Worm (Caenorhabditis elegans) whole organism, L1 larva: Measurements from ENCODE around the gene T24H10.4.

Source experiments
- C04F5.9 ChIP-seq: sonication (generic microtip); optimal IDR thresholded peaks from 2 replicates; lab custom pipeline; 2016; ENCODE audit warnings: missing genetic modification characterization, missing compliant biosample characterization
- C34B4.2 ChIP-seq: sonication (generic microtip); optimal IDR thresholded peaks from 2 replicates; lab custom pipeline; 2017; ENCODE audit warnings: mild to moderate bottlenecking, missing genetic modification characterization, missing compliant biosample characterization
- F16B12.6 ChIP-seq: fragments of 150-350 bp; optimal IDR thresholded peaks from 2 replicates; lab custom pipeline; 2014; ENCODE audit warnings: missing biosample characterization, missing genetic modification characterization
- Y116A8C.19 ChIP-seq: sonication (generic microtip); optimal IDR thresholded peaks from 2 replicates; lab custom pipeline; 2016; ENCODE audit warnings: missing compliant biosample characterization, missing genetic modification characterization, borderline replicate concordance
- aha-1 ChIP-seq: fragments of 150-350 bp; optimal IDR thresholded peaks from 2 replicates; lab custom pipeline; 2014; ENCODE audit warnings: missing biosample characterization, missing genetic modification characterization
- alr-1 ChIP-seq: fragments of 200-800 bp; sonication (Bioruptor generic); optimal IDR thresholded peaks from 2 replicates; lab custom pipeline; 2018; ENCODE audit warnings: borderline replicate concordance, mild to moderate bottlenecking, missing genetic modification characterization, missing compliant biosample characterization
- aly-2 ChIP-seq: fragments of 150-350 bp; optimal IDR thresholded peaks from 2 replicates; lab custom pipeline; 2014; ENCODE audit warnings: missing biosample characterization, missing genetic modification characterization
- blmp-1 ChIP-seq: fragments of 150-350 bp; optimal IDR thresholded peaks from 2 replicates; lab custom pipeline; 2014; ENCODE audit warnings: missing biosample characterization, missing genetic modification characterization
- ceh-82 ChIP-seq, 3 experiments: fragments of 150-350 bp in 1 of 3; sonication (generic microtip) in 2 of 3; optimal IDR thresholded peaks; 2 replicates each; lab custom pipeline; 2014 to 2017; ENCODE audit warnings: missing biosample characterization in 3 of 3, missing genetic modification characterization in 3 of 3
- dpl-1 ChIP-seq, 3 experiments: fragments of 150-350 bp in 2 of 3; sonication (generic microtip) in 1 of 3; optimal IDR thresholded peaks; 2 replicates each; lab custom pipeline; 2014 to 2017; ENCODE audit warnings: missing biosample characterization in 3 of 3, missing genetic modification characterization in 3 of 3, missing genetic modification reagents in 3 of 3
- dsc-1 ChIP-seq: sonication (generic microtip); optimal IDR thresholded peaks from 2 replicates; lab custom pipeline; 2016; ENCODE audit warnings: mild to moderate bottlenecking, missing genetic modification characterization, missing compliant biosample characterization
- efl-3 ChIP-seq: fragments of 200-800 bp; sonication (Bioruptor generic); optimal IDR thresholded peaks from 2 replicates; lab custom pipeline; 2018; ENCODE audit warnings: mild to moderate bottlenecking, missing genetic modification characterization, missing compliant biosample characterization
- egl-13 ChIP-seq: sonication (generic microtip); optimal IDR thresholded peaks from 2 replicates; lab custom pipeline; 2016; ENCODE audit warnings: missing genotype, missing genetic modification reagents, missing genetic modification characterization, missing compliant biosample characterization
- egl-27 ChIP-seq, 2 experiments: fragments of 150-350 bp in 1 of 2; sonication (generic microtip); optimal IDR thresholded peaks; 3 replicates each; lab custom pipeline; 2017 to 2018; ENCODE audit warnings: missing biosample characterization in 2 of 2, missing genetic modification characterization in 2 of 2, missing genetic modification reagents in 2 of 2
- elt-2 ChIP-seq: sonication (generic microtip); optimal IDR thresholded peaks from 2 replicates; lab custom pipeline; 2016; ENCODE audit warnings: missing genetic modification characterization, mild to moderate bottlenecking, inconsistent platforms, missing compliant biosample characterization, missing genetic modification reagents
- elt-3 ChIP-seq, 6 experiments: fragments of 150-350 bp in 1 of 6; sonication (generic microtip); optimal IDR thresholded peaks; 2 replicates each; lab custom pipeline; 2017 to 2018; ENCODE audit warnings: missing biosample characterization in 6 of 6, missing genetic modification characterization in 6 of 6, inconsistent platforms in 1 of 6
- ets-5 ChIP-seq: fragments of 200-800 bp; sonication (Bioruptor generic); IDR thresholded peaks from 2 replicates; pipeline ENCODE4 v1.3.6; 2022; ENCODE audit warnings: missing genetic modification characterization, missing compliant biosample characterization
- fkh-10 ChIP-seq: sonication (generic microtip); optimal IDR thresholded peaks from 2 replicates; lab custom pipeline; 2017; ENCODE audit warnings: missing biosample characterization, missing genetic modification reagents, missing genetic modification characterization
- fkh-4 ChIP-seq: sonication (generic microtip); optimal IDR thresholded peaks from 2 replicates; lab custom pipeline; 2016; ENCODE audit warnings: missing compliant biosample characterization, missing genetic modification characterization, borderline replicate concordance
- fkh-8 ChIP-seq: sonication (generic microtip); optimal IDR thresholded peaks from 2 replicates; lab custom pipeline; 2016; ENCODE audit warnings: mild to moderate bottlenecking, missing genetic modification characterization, missing compliant biosample characterization
- hlh-17 ChIP-seq: fragments of 200-800 bp; sonication (Bioruptor generic); optimal IDR thresholded peaks from 2 replicates; lab custom pipeline; 2018; ENCODE audit warnings: missing genetic modification characterization, mild to moderate bottlenecking, missing compliant biosample characterization, moderate library complexity, borderline replicate concordance
- hlh-4 ChIP-seq: sonication (generic microtip); optimal IDR thresholded peaks from 2 replicates; lab custom pipeline; 2016; ENCODE audit warnings: mild to moderate bottlenecking, missing genetic modification characterization, missing compliant biosample characterization
- irx-1 ChIP-seq: sonication (generic microtip); optimal IDR thresholded peaks from 2 replicates; lab custom pipeline; 2016; ENCODE audit warnings: missing genetic modification characterization, missing compliant biosample characterization
- jun-1 ChIP-seq: fragments of 150-350 bp; optimal IDR thresholded peaks from 2 replicates; lab custom pipeline; 2014; ENCODE audit warnings: missing biosample characterization, missing genetic modification reagents, missing genetic modification characterization
- lin-14 ChIP-seq: fragments of 200-800 bp; sonication (Bioruptor generic); optimal IDR thresholded peaks from 2 replicates; lab custom pipeline; 2018; ENCODE audit warnings: mild to moderate bottlenecking, missing genetic modification characterization, moderate library complexity, missing compliant biosample characterization
- lin-35 ChIP-seq, 2 experiments: fragments of 150-350 bp; optimal IDR thresholded peaks; 2 replicates each; lab custom pipeline; 2014; ENCODE audit warnings: missing biosample characterization in 2 of 2, missing genetic modification characterization in 2 of 2, missing genetic modification reagents in 2 of 2
- lin-39 ChIP-seq: fragments of 150-350 bp; optimal IDR thresholded peaks from 2 replicates; lab custom pipeline; 2014; ENCODE audit warnings: missing biosample characterization, missing genetic modification reagents, missing genetic modification characterization
- lsy-2 ChIP-seq, 2 experiments: fragments of 150-350 bp; optimal IDR thresholded peaks; 2 replicates each; lab custom pipeline; 2014; ENCODE audit warnings: missing biosample characterization in 2 of 2, missing genetic modification characterization in 2 of 2
- mab-9 ChIP-seq: fragments of 200-800 bp; sonication (Bioruptor generic); IDR thresholded peaks from 2 replicates; pipeline ENCODE4 v1.3.6; 2022; ENCODE audit warnings: missing genetic modification reagents, missing genetic modification characterization, missing compliant biosample characterization
- nhr-11 ChIP-seq: fragments of 150-350 bp; optimal IDR thresholded peaks from 2 replicates; lab custom pipeline; 2014; ENCODE audit warnings: missing biosample characterization, missing genetic modification characterization
- nhr-12 ChIP-seq: sonication (generic microtip); optimal IDR thresholded peaks from 2 replicates; lab custom pipeline; 2017; ENCODE audit warnings: missing biosample characterization, missing genetic modification characterization
- nhr-19 ChIP-seq: fragments of 200-800 bp; sonication (Bioruptor generic); conservative IDR thresholded peaks from 2 replicates; pipeline ENCODE4 v1.3.6; 2022; ENCODE audit warnings: missing genetic modification characterization, missing compliant biosample characterization
- nhr-237 ChIP-seq: fragments of 150-350 bp; optimal IDR thresholded peaks from 2 replicates; lab custom pipeline; 2014; ENCODE audit warnings: missing biosample characterization, missing genetic modification characterization
- nhr-28 ChIP-seq: fragments of 150-350 bp; optimal IDR thresholded peaks from 2 replicates; lab custom pipeline; 2014; ENCODE audit warnings: missing biosample characterization, missing genetic modification characterization
- nhr-47 ChIP-seq: sonication (generic microtip); optimal IDR thresholded peaks from 2 replicates; lab custom pipeline; 2016; ENCODE audit warnings: mild to moderate bottlenecking, missing genetic modification characterization, moderate library complexity, missing compliant biosample characterization
- nhr-71 ChIP-seq: sonication (generic microtip); optimal IDR thresholded peaks from 2 replicates; lab custom pipeline; 2016; ENCODE audit warnings: mild to moderate bottlenecking, missing genetic modification characterization, moderate library complexity, missing compliant biosample characterization
- nhr-76 ChIP-seq: sonication (generic microtip); optimal IDR thresholded peaks from 2 replicates; lab custom pipeline; 2017; ENCODE audit warnings: missing biosample characterization, missing genetic modification characterization
- nhr-77 ChIP-seq: fragments of 150-350 bp; optimal IDR thresholded peaks from 2 replicates; lab custom pipeline; 2014; ENCODE audit warnings: missing biosample characterization, missing genetic modification characterization
- nhr-84 ChIP-seq: sonication (generic microtip); optimal IDR thresholded peaks from 2 replicates; lab custom pipeline; 2017; ENCODE audit warnings: missing biosample characterization, missing genetic modification characterization
- nhr-85 ChIP-seq: sonication (generic microtip); peaks from one replicate; lab custom pipeline; 2016; ENCODE audit warnings: missing genetic modification characterization, inconsistent platforms, missing compliant biosample characterization
- nhr-90 ChIP-seq: sonication (generic microtip); optimal IDR thresholded peaks from 2 replicates; lab custom pipeline; 2016; ENCODE audit warnings: mild to moderate bottlenecking, missing genetic modification characterization, missing compliant biosample characterization; ENCODE audit not compliant: poor library complexity
- pag-3 ChIP-seq: sonication (generic microtip); optimal IDR thresholded peaks from 2 replicates; lab custom pipeline; 2017; ENCODE audit warnings: missing genetic modification characterization, mild to moderate bottlenecking, missing compliant biosample characterization, antibody characterized with exemption, borderline replicate concordance; ENCODE audit not compliant: insufficient read depth
- pax-3 ChIP-seq: fragments of 200-800 bp; sonication (Bioruptor generic); optimal IDR thresholded peaks from 2 replicates; lab custom pipeline; 2018; ENCODE audit warnings: mild to moderate bottlenecking, missing genetic modification characterization, moderate library complexity, missing compliant biosample characterization
- pqm-1 ChIP-seq: sonication (generic microtip); optimal IDR thresholded peaks from 3 replicates; lab custom pipeline; 2017; ENCODE audit warnings: missing biosample characterization, missing genetic modification characterization
- rnt-1 ChIP-seq: sonication (generic microtip); optimal IDR thresholded peaks from 2 replicates; lab custom pipeline; 2016; ENCODE audit warnings: mild to moderate bottlenecking, missing genetic modification characterization, moderate library complexity, missing compliant biosample characterization
- skn-1 ChIP-seq: fragments of 150-350 bp; optimal IDR thresholded peaks from 2 replicates; lab custom pipeline; 2014; ENCODE audit warnings: missing biosample characterization, missing genetic modification characterization
- snpc-4 ChIP-seq: fragments of 150-350 bp; optimal IDR thresholded peaks from 2 replicates; lab custom pipeline; 2014; ENCODE audit warnings: missing biosample characterization, missing genetic modification characterization
- snu-23 ChIP-seq: sonication (generic microtip); optimal IDR thresholded peaks from 2 replicates; lab custom pipeline; 2016; ENCODE audit warnings: missing genetic modification characterization, missing compliant biosample characterization
- unc-130 ChIP-seq: fragments of 150-350 bp; optimal IDR thresholded peaks from 2 replicates; lab custom pipeline; 2017; ENCODE audit warnings: missing biosample characterization, missing genetic modification characterization, inconsistent platforms
- unc-30 ChIP-seq: sonication (generic microtip); optimal IDR thresholded peaks from 2 replicates; lab custom pipeline; 2017; ENCODE audit warnings: missing biosample characterization, missing genetic modification characterization
- unc-62 ChIP-seq: fragments of 150-350 bp; optimal IDR thresholded peaks from 2 replicates; lab custom pipeline; 2014; ENCODE audit warnings: missing biosample characterization, missing genetic modification reagents, missing genetic modification characterization
- vab-15 ChIP-seq: sonication (generic microtip); optimal IDR thresholded peaks from 2 replicates; lab custom pipeline; 2017; ENCODE audit warnings: missing genotype, mild to moderate bottlenecking, missing genetic modification characterization, missing compliant biosample characterization
- ztf-4 ChIP-seq: fragments of 150-350 bp; optimal IDR thresholded peaks from 2 replicates; lab custom pipeline; 2014; ENCODE audit warnings: missing biosample characterization, missing genetic modification characterization

T24H10.4 gene

ce11 chrII:9092910-9093309 is 16.4 kb upstream of the T24H10.4 start:
- TF ChIP-seq alr-1, result no peak
- peak; percentile 22 for TF ChIP-seq vab-15 (tag; lab: Kevin White, UChicago)
- no peak for TF ChIP-seq rnt-1 (tag; lab: Kevin White, UChicago)
- no peak for TF ChIP-seq nhr-12
- no peak for TF ChIP-seq mab-9
- peak; percentile 48 for TF ChIP-seq elt-2 (tag; lab: Kevin White, UChicago)
- no peak for TF ChIP-seq C04F5.9 (tag; lab: Kevin White, UChicago)
- TF ChIP-seq skn-1, result no peak
- no peak for TF ChIP-seq nhr-28
- no peak for TF ChIP-seq nhr-90 (tag; lab: Kevin White, UChicago)
- TF ChIP-seq elt-3 (tag; optimal IDR thresholded peaks at IDR 0.05; lab: Kevin White, UChicago), result peak in 1 of 6 experiments; percentile 18
- no peak for TF ChIP-seq hlh-17 (GFP tag; lab: Kevin White, UChicago)
- no peak for TF ChIP-seq ztf-4
- no peak for TF ChIP-seq nhr-47
- TF ChIP-seq fkh-10 (GFP tag; lab: Kevin White, UChicago), result no peak
- no peak for TF ChIP-seq ets-5 (GFP tag; lab: Robert Waterston, UW)
- TF ChIP-seq lsy-2 (tag; optimal IDR thresholded peaks at IDR 0.05; lab: Kevin White, UChicago), result no peak
- no peak for TF ChIP-seq nhr-11 (tag; lab: Kevin White, UChicago)
- TF ChIP-seq aly-2, result no peak
- no peak for TF ChIP-seq C34B4.2 (tag; lab: Kevin White, UChicago)
- no peak for TF ChIP-seq irx-1 (tag; lab: Kevin White, UChicago)
- TF ChIP-seq unc-130 (tag; lab: Kevin White, UChicago), result no peak
- TF ChIP-seq dpl-1 (GFP tag; optimal IDR thresholded peaks at IDR 0.05; lab: Kevin White, UChicago), result no peak
- no peak for TF ChIP-seq dsc-1 (tag; lab: Kevin White, UChicago)
- no peak for TF ChIP-seq nhr-19
- no peak for TF ChIP-seq aha-1
- TF ChIP-seq pax-3, result no peak
- TF ChIP-seq nhr-237 (tag; lab: Kevin White, UChicago), result no peak
- no peak for TF ChIP-seq egl-27 (tag; optimal IDR thresholded peaks at IDR 0.05; lab: Kevin White, UChicago)
- no peak for TF ChIP-seq fkh-8 (tag; lab: Kevin White, UChicago)
- TF ChIP-seq hlh-4 (tag; lab: Kevin White, UChicago), result no peak
- TF ChIP-seq pqm-1, result no peak
- no peak for TF ChIP-seq nhr-77 (tag; lab: Kevin White, UChicago)
- TF ChIP-seq nhr-84 (tag; lab: Kevin White, UChicago), result no peak
- no peak for TF ChIP-seq efl-3
- TF ChIP-seq lin-14 (GFP tag; lab: Kevin White, UChicago), result peak; percentile 22
- TF ChIP-seq F16B12.6 (tag; lab: Kevin White, UChicago), result no peak
- TF ChIP-seq lin-35 (GFP tag; optimal IDR thresholded peaks at IDR 0.05; lab: Kevin White, UChicago), result peak in 1 of 2 experiments; percentile 22
- TF ChIP-seq lin-39, result no peak
- TF ChIP-seq unc-30 (tag; lab: Kevin White, UChicago), result no peak
- no peak for TF ChIP-seq nhr-76 (tag; lab: Kevin White, UChicago)
- TF ChIP-seq snpc-4 (tag; lab: Kevin White, UChicago), result no peak
- no peak for TF ChIP-seq unc-62 (GFP tag; lab: Kevin White, UChicago)
- peak; percentile 56 for TF ChIP-seq nhr-85 (tag; lab: Kevin White, UChicago)
- no peak for TF ChIP-seq jun-1 (tag; lab: Kevin White, UChicago)
- no peak for TF ChIP-seq snu-23 (GFP tag; lab: Kevin White, UChicago)
- TF ChIP-seq ceh-82 (tag; optimal IDR thresholded peaks at IDR 0.05; lab: Kevin White, UChicago), result no peak
- no peak for TF ChIP-seq egl-13 (tag; lab: Kevin White, UChicago)
- TF ChIP-seq fkh-4 (tag; lab: Kevin White, UChicago), result no peak
- no peak for TF ChIP-seq blmp-1 (tag; lab: Kevin White, UChicago)
- TF ChIP-seq nhr-71, result peak; percentile 0
- no peak for TF ChIP-seq pag-3 (tag; lab: Kevin White, UChicago)
- no peak for TF ChIP-seq Y116A8C.19
